Worm (Caenorhabditis elegans): Measurements from ENCODE around the gene phat-3.

Gene phat-3

DNA sequence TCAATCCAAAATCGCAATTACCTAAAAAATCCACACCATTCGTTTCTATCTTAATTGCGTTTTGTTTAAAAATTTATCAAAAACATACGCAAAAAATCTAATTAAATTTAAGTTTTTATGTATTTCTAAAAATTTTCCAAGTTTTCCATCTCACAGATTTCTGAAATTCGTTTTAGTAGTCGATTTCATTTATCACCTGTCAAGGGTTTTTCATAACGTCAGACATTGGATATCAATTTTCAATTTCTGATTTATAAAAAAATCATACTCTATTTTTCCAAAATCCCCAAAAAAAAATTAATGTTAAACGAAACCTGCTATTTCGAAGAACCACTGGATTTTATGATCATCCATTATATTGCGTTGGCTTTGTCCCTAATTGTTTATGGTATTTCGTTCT is 33.6 kb upstream of the phat-3 start, which contains the start of gene srh-4:
srh-4 (plus strand) TSS at position 301 of the 400 bp plus-strand sequence.
- no peak for TF ChIP-seq pha-4 (tag; optimal IDR thresholded peaks at IDR 0.05)
- TF ChIP-seq unc-62 (GFP tag; optimal IDR thresholded peaks at IDR 0.05): no peak
- TF ChIP-seq mab-5 (tag; optimal IDR thresholded peaks at IDR 0.05): no peak
- no peak for TF ChIP-seq mep-1 (tag; optimal IDR thresholded peaks at IDR 0.05)
- no peak for TF ChIP-seq cnd-1 (tag; optimal IDR thresholded peaks at IDR 0.05)
- TF ChIP-seq unc-39 (tag; optimal IDR thresholded peaks at IDR 0.05): no peak
- no peak for TF ChIP-seq ztf-11 (tag; optimal IDR thresholded peaks at IDR 0.05)
- no peak for TF ChIP-seq ham-2 (GFP tag; optimal IDR thresholded peaks at IDR 0.05)
- no peak for TF ChIP-seq snpc-4 (tag; optimal IDR thresholded peaks at IDR 0.05)

DNA sequence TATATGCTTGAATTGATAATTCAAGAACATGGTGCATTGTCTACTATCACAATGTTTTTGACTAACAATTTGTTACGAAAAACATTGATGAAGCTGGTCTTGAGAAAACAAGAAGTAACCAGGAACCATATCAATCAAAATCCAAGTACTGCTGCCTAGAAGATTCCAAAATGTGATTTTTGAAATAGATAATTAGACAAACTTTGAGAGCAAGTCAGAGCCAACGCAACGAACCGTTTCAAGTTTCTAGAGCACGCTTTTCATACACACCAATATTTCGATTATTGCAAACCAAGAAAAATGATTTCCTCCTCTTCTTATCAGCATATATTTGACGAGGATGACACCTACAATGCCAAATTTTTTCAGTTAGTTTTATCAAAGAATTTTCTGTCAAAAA is 27.0 kb upstream of the phat-3 start, which contains the start of gene srw-89:
srw-89 (plus strand) TSS at position 301 of the 400 bp plus-strand sequence.
- TF ChIP-seq mab-5 (tag; optimal IDR thresholded peaks at IDR 0.05): no peak

DNA sequence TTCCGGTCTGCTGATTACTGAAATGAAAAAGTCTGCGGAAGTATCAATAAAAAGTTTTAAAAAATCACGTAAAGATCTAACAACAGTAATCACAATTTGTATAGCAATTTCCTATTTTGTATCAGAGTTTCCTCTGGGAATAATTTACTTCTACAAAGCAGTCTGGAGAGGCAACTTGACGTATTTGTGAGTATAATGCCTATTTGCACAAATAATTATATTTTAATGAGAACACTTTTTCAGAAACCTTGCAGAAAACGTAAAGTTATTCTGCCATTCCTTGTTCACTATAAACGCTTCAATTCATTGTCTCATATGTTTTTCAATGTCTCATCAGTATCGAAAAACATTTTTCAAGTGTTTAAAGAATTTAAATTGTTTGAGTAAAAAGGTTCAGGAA is 25.1 kb upstream of the phat-3 start:
- TF ChIP-seq nhr-12 (tag; optimal IDR thresholded peaks at IDR 0.05) (no peak), unc-120 (tag; optimal IDR thresholded peaks at IDR 0.05; ENCODE audit: poor library complexity, severe bottlenecking) (no peak), nhr-28 (tag; optimal IDR thresholded peaks at IDR 0.05) (no peak), zip-8 (tag; optimal IDR thresholded peaks at IDR 0.05) (no peak), bed-3 (GFP tag; optimal IDR thresholded peaks at IDR 0.05) (no peak), unc-39 (tag; optimal IDR thresholded peaks at IDR 0.05) (no peak), unc-62 (GFP tag; optimal IDR thresholded peaks at IDR 0.05) (no peak), nhr-76 (tag; optimal IDR thresholded peaks at IDR 0.05) (no peak), M03D4.4 (tag; optimal IDR thresholded peaks at IDR 0.05) (no peak), ces-1 (GFP tag; optimal IDR thresholded peaks at IDR 0.05) (no peak), ceh-83 (GFP tag; optimal IDR thresholded peaks at IDR 0.05) (no peak), flh-1 (GFP tag; optimal IDR thresholded peaks at IDR 0.05) (no peak), elt-3 (tag; optimal IDR thresholded peaks at IDR 0.05) (no peak), sem-2 (GFP tag; optimal IDR thresholded peaks at IDR 0.05) (no peak), tbx-8 (GFP tag; optimal IDR thresholded peaks at IDR 0.05) (no peak)

DNA sequence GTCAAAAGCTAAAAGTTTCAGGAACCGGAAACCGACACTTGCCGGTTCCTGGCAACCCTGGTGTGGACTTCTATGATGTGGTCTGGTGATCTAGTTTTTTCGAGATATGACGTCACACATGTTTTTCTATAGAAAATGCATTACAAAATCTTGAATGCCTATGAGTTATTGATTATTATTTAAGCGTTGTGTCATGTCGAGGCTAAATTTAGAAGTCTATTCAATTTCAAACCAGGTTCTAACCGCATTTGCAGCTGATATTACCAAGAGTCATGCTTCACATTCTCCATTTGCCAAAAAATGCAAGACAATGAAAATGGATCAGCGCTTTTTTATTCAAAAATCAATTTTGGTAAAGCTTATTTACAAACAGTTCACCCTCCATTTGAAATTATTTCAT is 24.5 kb upstream of the phat-3 start, which contains the start of gene K09D9.3:
K09D9.3 (plus strand) TSS at position 301 of the 400 bp plus-strand sequence.
- TF ChIP-seq zip-8 (tag; optimal IDR thresholded peaks at IDR 0.05): peak; percentile 65
- no peak for TF ChIP-seq ceh-39 (tag; optimal IDR thresholded peaks at IDR 0.05)

DNA sequence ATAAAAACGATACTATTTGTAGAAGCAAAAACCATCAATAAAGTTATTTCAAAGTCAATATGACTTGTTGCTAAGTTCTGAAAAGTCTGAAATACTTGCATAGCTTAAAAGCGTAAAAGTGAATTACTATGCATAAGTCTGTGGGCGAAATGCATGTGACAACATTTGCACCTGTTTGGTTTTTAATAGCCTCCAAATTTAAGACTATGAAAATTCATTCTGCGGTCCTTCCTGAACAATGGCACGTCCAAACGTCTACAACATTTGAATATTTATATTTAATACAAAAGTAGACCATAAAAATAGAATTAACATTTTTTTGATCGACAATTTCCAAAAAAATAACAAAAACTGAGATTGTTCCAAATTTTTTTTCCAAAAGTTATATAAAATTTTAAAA is 22.0 kb upstream of the phat-3 start, which contains the start of gene K09D9.14:
K09D9.14 (minus strand) TSS at position 101 of the 400 bp plus-strand sequence.
- no peak for TF ChIP-seq blmp-1 (tag; optimal IDR thresholded peaks at IDR 0.05)
- TF ChIP-seq ztf-11 (tag; optimal IDR thresholded peaks at IDR 0.05): no peak
- no peak for TF ChIP-seq pha-4 (tag; optimal IDR thresholded peaks at IDR 0.05)
- no peak for TF ChIP-seq nhr-237 (tag; optimal IDR thresholded peaks at IDR 0.05)
- no peak for TF ChIP-seq mab-5 (tag; optimal IDR thresholded peaks at IDR 0.05)
- no peak for TF ChIP-seq mep-1 (tag; optimal IDR thresholded peaks at IDR 0.05)
- TF ChIP-seq hlh-1 (tag; optimal IDR thresholded peaks at IDR 0.05): no peak
- no peak for TF ChIP-seq mls-2 (tag; optimal IDR thresholded peaks at IDR 0.05)
- TF ChIP-seq sem-2 (GFP tag; optimal IDR thresholded peaks at IDR 0.05): no peak

DNA sequence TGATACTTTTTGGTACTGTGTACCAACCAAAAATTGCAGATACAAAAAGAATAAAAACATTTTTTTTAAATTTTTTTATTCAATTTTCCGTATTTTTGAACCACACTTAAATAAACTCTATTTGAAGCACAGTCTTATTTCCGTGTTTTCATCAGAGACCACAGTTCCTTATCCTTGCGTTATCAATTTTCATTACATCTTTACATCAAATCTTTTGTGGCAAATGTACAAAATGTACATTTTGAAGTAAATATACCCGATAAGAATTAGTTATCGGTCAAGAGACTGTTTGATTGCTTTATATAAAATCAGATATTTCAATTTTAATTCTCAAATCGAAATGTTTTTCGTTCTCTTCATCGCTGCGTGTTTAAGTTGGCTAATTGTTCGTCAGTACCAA is 21.4 kb upstream of the phat-3 start, which contains the start of gene cyp-35A3:
cyp-35A3 (plus strand) TSS at position 301 of the 400 bp plus-strand sequence.
- no peak for TF ChIP-seq mls-2 (tag; optimal IDR thresholded peaks at IDR 0.05)
- TF ChIP-seq blmp-1 (tag; optimal IDR thresholded peaks at IDR 0.05): no peak
- TF ChIP-seq sem-2 (GFP tag; optimal IDR thresholded peaks at IDR 0.05): no peak
- TF ChIP-seq tbx-8 (GFP tag; optimal IDR thresholded peaks at IDR 0.05): no peak
- TF ChIP-seq ceh-39 (tag; optimal IDR thresholded peaks at IDR 0.05): no peak
- no peak for TF ChIP-seq cnd-1 (tag; optimal IDR thresholded peaks at IDR 0.05)

DNA sequence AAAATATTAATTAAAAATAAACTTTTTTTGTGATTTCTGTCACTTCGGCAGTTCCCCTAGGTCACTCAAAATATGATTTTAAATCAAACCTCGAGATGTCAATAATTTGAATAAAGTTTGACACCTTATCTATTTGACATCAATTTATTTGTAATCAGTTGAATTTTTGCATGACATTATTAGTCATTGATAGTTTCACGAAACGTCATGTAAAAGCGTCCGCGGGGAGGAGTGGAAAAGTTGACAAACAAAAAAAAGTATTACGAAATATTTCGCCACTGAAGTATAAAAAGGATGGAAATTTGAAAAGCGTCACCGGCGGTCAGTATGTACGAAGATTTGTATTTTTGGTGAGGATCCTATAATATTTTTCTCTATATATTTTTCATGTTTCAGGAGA is 19.0 kb upstream of the phat-3 start, which contains the start of gene K09D9.1:
K09D9.1 (plus strand) TSS at position 271 of the 400 bp plus-strand sequence.
- TF ChIP-seq hlh-1 (tag; optimal IDR thresholded peaks at IDR 0.05) (no peak), mab-5 (tag; optimal IDR thresholded peaks at IDR 0.05) (no peak), ces-1 (GFP tag; optimal IDR thresholded peaks at IDR 0.05) (no peak), unc-62 (GFP tag; optimal IDR thresholded peaks at IDR 0.05) (no peak), ham-2 (GFP tag; optimal IDR thresholded peaks at IDR 0.05) (no peak), pha-4 (tag; optimal IDR thresholded peaks at IDR 0.05) (no peak), cnd-1 (tag; optimal IDR thresholded peaks at IDR 0.05) (no peak), blmp-1 (tag; optimal IDR thresholded peaks at IDR 0.05) (no peak), ztf-11 (tag; optimal IDR thresholded peaks at IDR 0.05) (no peak), zip-8 (tag; optimal IDR thresholded peaks at IDR 0.05) (no peak), lsy-2 (tag; optimal IDR thresholded peaks at IDR 0.05) (no peak), nhr-12 (tag; optimal IDR thresholded peaks at IDR 0.05) (no peak)
